Worm (Caenorhabditis elegans) whole organism, young adult: ENCODE measurements around the gene F27C8.2.
A peak's percentile ranks its signal among the peaks of the same experiment; 100 is the strongest.

Source experiments
- F23B12.7 ChIP-seq: sonication (generic microtip); optimal IDR thresholded peaks from 2 replicates; lab custom pipeline; 2017; ENCODE audit warnings: missing genetic modification characterization, mild to moderate bottlenecking, missing compliant biosample characterization, antibody characterized with exemption, moderate library complexity; ENCODE audit not compliant: insufficient read depth
- F37B4.10 ChIP-seq: fragments of 200-800 bp; sonication (Bioruptor generic); IDR thresholded peaks from 2 replicates; pipeline ENCODE4 v1.3.6; 2022; ENCODE audit warnings: missing genetic modification characterization, missing compliant biosample characterization
- K11D2.4 ChIP-seq: fragments of 200-800 bp; sonication (Bioruptor generic); IDR thresholded peaks from 2 replicates; pipeline ENCODE4 v1.3.6; 2022; ENCODE audit warnings: missing genetic modification reagents, missing genetic modification characterization, missing compliant biosample characterization
- K12H6.12 ChIP-seq: fragments of 200-800 bp; sonication (Bioruptor generic); optimal IDR thresholded peaks from 2 replicates; lab custom pipeline; 2018; ENCODE audit warnings: mild to moderate bottlenecking, missing genetic modification characterization, missing compliant biosample characterization
- T07F8.4 ChIP-seq: sonication (generic microtip); optimal IDR thresholded peaks from 2 replicates; lab custom pipeline; 2016; ENCODE audit warnings: mild to moderate bottlenecking, missing genetic modification characterization, moderate library complexity, missing compliant biosample characterization
- aptf-3 ChIP-seq: fragments of 200-800 bp; sonication (Bioruptor generic); IDR thresholded peaks from 2 replicates; pipeline ENCODE4 v1.3.6; 2022; ENCODE audit warnings: missing genetic modification characterization, missing compliant biosample characterization
- atf-7 ChIP-seq: sonication (generic microtip); optimal IDR thresholded peaks from 2 replicates; lab custom pipeline; 2017; ENCODE audit warnings: mild to moderate bottlenecking, missing genetic modification characterization, missing compliant biosample characterization
- athp-1 ChIP-seq: sonication (generic microtip); optimal IDR thresholded peaks from 2 replicates; lab custom pipeline; 2017; ENCODE audit warnings: mild to moderate bottlenecking, missing genetic modification characterization, missing compliant biosample characterization
- cebp-1 ChIP-seq, 2 experiments: fragments of 200-800 bp in 1 of 2; sonication (Bioruptor generic) in 1 of 2; sonication (generic microtip) in 1 of 2; IDR thresholded peaks in 1 of 2; optimal IDR thresholded peaks in 1 of 2; 2 replicates each; pipeline versions ENCODE4 v1.3.6 to Lab custom; 2017 to 2022; ENCODE audit warnings: missing compliant biosample characterization in 2 of 2, missing genetic modification characterization in 2 of 2, mild to moderate bottlenecking in 1 of 2, missing genetic modification reagents in 1 of 2, moderate library complexity in 1 of 2
- dpl-1 ChIP-seq: fragments of 150-350 bp; optimal IDR thresholded peaks from 2 replicates; lab custom pipeline; 2014; ENCODE audit warnings: missing biosample characterization, missing genetic modification reagents, missing genetic modification characterization
- egl-18 ChIP-seq: fragments of 200-800 bp; sonication (Bioruptor generic); IDR thresholded peaks from 2 replicates; pipeline ENCODE4 v1.3.6; 2022; ENCODE audit warnings: missing genetic modification reagents, missing genetic modification characterization, missing compliant biosample characterization
- fkh-3 ChIP-seq: sonication (generic microtip); optimal IDR thresholded peaks from 2 replicates; lab custom pipeline; 2016; ENCODE audit warnings: mild to moderate bottlenecking, missing genetic modification characterization, missing compliant biosample characterization
- him-1 ChIP-seq: sonication (generic microtip); optimal IDR thresholded peaks from 2 replicates; lab custom pipeline; 2016; ENCODE audit warnings: missing genotype, missing genetic modification reagents, missing genetic modification characterization, missing compliant biosample characterization
- hmg-1.2 ChIP-seq: fragments of 200-800 bp; sonication (Bioruptor generic); IDR thresholded peaks from 2 replicates; pipeline ENCODE4 v1.3.6; 2022; ENCODE audit warnings: missing genetic modification reagents, missing genetic modification characterization, missing compliant biosample characterization
- hmg-20 ChIP-seq: fragments of 200-800 bp; sonication (Bioruptor generic); IDR thresholded peaks from 2 replicates; pipeline ENCODE4 v1.3.6; 2022; ENCODE audit warnings: missing genetic modification reagents, missing genetic modification characterization, missing compliant biosample characterization
- hrde-1 ChIP-seq: sonication (generic microtip); optimal IDR thresholded peaks from 2 replicates; lab custom pipeline; 2016; ENCODE audit warnings: missing genetic modification characterization, mild to moderate bottlenecking, missing compliant biosample characterization, moderate library complexity, missing genotype, missing genetic modification reagents, borderline replicate concordance
- let-526 ChIP-seq: fragments of 200-800 bp; sonication (Bioruptor generic); IDR thresholded peaks from 2 replicates; pipeline ENCODE4 v1.3.6; 2022; ENCODE audit warnings: missing genetic modification reagents, missing genetic modification characterization, missing compliant biosample characterization
- lin-40 ChIP-seq: sonication (generic microtip); optimal IDR thresholded peaks from 2 replicates; lab custom pipeline; 2016; ENCODE audit warnings: missing genetic modification characterization, mild to moderate bottlenecking, missing compliant biosample characterization, missing genotype, missing genetic modification reagents
- lin-54 ChIP-seq: fragments of 200-800 bp; sonication (Bioruptor generic); optimal IDR thresholded peaks from 2 replicates; lab custom pipeline; 2018; ENCODE audit warnings: mild to moderate bottlenecking, missing genetic modification characterization, missing compliant biosample characterization
- madf-10 ChIP-seq: sonication (generic microtip); optimal IDR thresholded peaks from 2 replicates; lab custom pipeline; 2016; ENCODE audit warnings: mild to moderate bottlenecking, missing genetic modification characterization, missing compliant biosample characterization
- madf-3 ChIP-seq: fragments of 200-800 bp; sonication (Bioruptor generic); IDR thresholded peaks from 2 replicates; pipeline ENCODE4 v1.3.6; 2022; ENCODE audit warnings: missing genetic modification reagents, missing genetic modification characterization, missing compliant biosample characterization
- mel-28 ChIP-seq: sonication (generic microtip); optimal IDR thresholded peaks from 2 replicates; lab custom pipeline; 2016; ENCODE audit warnings: borderline replicate concordance, mild to moderate bottlenecking, missing genetic modification characterization, missing compliant biosample characterization
- mxl-1 ChIP-seq: sonication (generic microtip); optimal IDR thresholded peaks from 2 replicates; lab custom pipeline; 2016; ENCODE audit warnings: missing genetic modification characterization, missing compliant biosample characterization
- nfya-2 ChIP-seq: fragments of 200-800 bp; sonication (Bioruptor generic); IDR thresholded peaks from 2 replicates; pipeline ENCODE4 v1.3.6; 2022; ENCODE audit warnings: missing genetic modification reagents, missing genetic modification characterization, missing compliant biosample characterization
- nhr-27 ChIP-seq: fragments of 200-800 bp; sonication (Bioruptor generic); optimal IDR thresholded peaks from 2 replicates; lab custom pipeline; 2018; ENCODE audit warnings: mild to moderate bottlenecking, missing genetic modification characterization, moderate library complexity, missing compliant biosample characterization
- nhr-80 ChIP-seq: sonication (generic microtip); optimal IDR thresholded peaks from 2 replicates; lab custom pipeline; 2016; ENCODE audit warnings: missing genetic modification characterization, missing compliant biosample characterization
- rcor-1 ChIP-seq: fragments of 200-800 bp; sonication (Bioruptor generic); IDR thresholded peaks from 2 replicates; pipeline ENCODE4 v1.3.6; 2022; ENCODE audit warnings: missing genetic modification reagents, missing genetic modification characterization, missing compliant biosample characterization
- rec-8 ChIP-seq, 2 experiments: sonication (generic microtip); optimal IDR thresholded peaks; 2 replicates each; lab custom pipeline; 2016; ENCODE audit warnings: mild to moderate bottlenecking in 2 of 2, missing genetic modification characterization in 2 of 2, missing genetic modification reagents in 2 of 2, missing genotype in 2 of 2, missing biosample characterization in 1 of 2, missing compliant biosample characterization in 1 of 2, moderate library complexity in 1 of 2
- rpc-1 ChIP-seq, 2 experiments: fragments of 150-350 bp in 1 of 2; sonication (generic microtip) in 1 of 2; optimal IDR thresholded peaks; 2 replicates each; lab custom pipeline; 2014 to 2018; ENCODE audit warnings: missing biosample characterization in 1 of 2, missing genetic modification characterization in 1 of 2, missing genetic modification reagents in 1 of 2, missing genotype in 1 of 2
- snpc-3.4 ChIP-seq: sonication (generic microtip); optimal IDR thresholded peaks from 2 replicates; lab custom pipeline; 2017; ENCODE audit warnings: missing genetic modification characterization, mild to moderate bottlenecking, missing compliant biosample characterization, antibody characterized with exemption, moderate library complexity, missing genotype, missing genetic modification reagents
- tbx-9 ChIP-seq: sonication (generic microtip); optimal IDR thresholded peaks from 2 replicates; lab custom pipeline; 2016; ENCODE audit warnings: borderline replicate concordance, missing genetic modification characterization, inconsistent platforms, missing compliant biosample characterization
- tlf-1 ChIP-seq: fragments of 200-800 bp; sonication (Bioruptor generic); optimal IDR thresholded peaks from 2 replicates; lab custom pipeline; 2018; ENCODE audit warnings: mild to moderate bottlenecking, missing genetic modification characterization, missing compliant biosample characterization
- xnd-1 ChIP-seq: sonication (generic microtip); optimal IDR thresholded peaks from 2 replicates; lab custom pipeline; 2016; ENCODE audit warnings: missing genotype, missing genetic modification reagents, missing genetic modification characterization, missing compliant biosample characterization
- ztf-28 ChIP-seq: fragments of 200-800 bp; sonication (Bioruptor generic); IDR thresholded peaks from 2 replicates; pipeline ENCODE4 v1.3.6; 2022; ENCODE audit warnings: missing genetic modification reagents, missing genetic modification characterization, missing compliant biosample characterization
- ztf-6 ChIP-seq: fragments of 200-800 bp; sonication (Bioruptor generic); IDR thresholded peaks from 2 replicates; pipeline ENCODE4 v1.3.6; 2022; ENCODE audit warnings: missing genetic modification reagents, missing genetic modification characterization, missing compliant biosample characterization

F27C8.2 gene

DNA sequence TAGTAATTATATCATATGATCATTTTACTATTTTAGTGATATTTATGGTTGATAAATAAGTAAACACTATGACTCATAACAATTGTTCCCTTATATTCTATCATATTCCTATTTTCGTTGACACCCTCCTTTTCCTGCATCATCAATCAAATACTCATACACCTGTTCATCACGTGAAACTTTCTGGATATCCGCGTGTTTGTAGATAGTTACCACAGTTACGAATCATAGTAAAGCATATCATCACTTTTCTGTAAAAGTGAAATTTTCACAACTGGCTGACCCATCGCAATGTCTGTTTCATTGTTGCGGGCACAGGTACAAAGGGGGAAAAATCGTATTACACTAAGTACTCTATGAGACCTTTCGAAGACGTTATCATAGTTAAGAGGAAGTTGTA, 37.7 kb downstream of the F27C8.2 start (continued):
- TF ChIP-seq rpc-1 (optimal IDR thresholded peaks at IDR 0.05; lab: Kevin White, UChicago) (no peak), rpc-1 (tag; optimal IDR thresholded peaks at IDR 0.05; lab: Kevin White, UChicago) (no peak)

DNA sequence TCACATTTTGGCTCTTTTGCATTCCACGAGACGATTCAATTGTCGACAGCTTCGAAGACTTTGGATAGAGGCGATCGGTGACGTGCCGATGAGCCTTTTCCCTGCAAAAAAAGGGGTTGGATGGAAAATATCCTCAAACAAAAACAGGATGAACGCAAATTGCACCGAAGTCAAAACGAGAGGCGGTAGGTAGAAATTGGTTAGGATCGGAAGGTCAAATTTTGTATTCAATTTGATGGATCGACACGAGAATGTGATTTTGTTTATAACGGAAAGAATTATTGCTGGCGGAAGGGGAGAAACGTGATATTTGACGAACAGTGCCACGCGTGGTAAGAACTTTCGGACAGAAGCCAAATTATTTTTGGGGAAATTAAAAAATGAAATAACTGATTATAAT, 38.7 kb downstream of the F27C8.2 start, which contains the start of gene mca-1:
mca-1 (minus strand) TSS at position 101 of the 400 bp plus-strand sequence.
- TF ChIP-seq ztf-6 (GFP tag; lab: Robert Waterston, UW) (no peak), hmg-20 (GFP tag; lab: Robert Waterston, UW) (no peak), tbx-9 (no peak), him-1 (no peak), nfya-2 (GFP tag; lab: Robert Waterston, UW) (no peak), rec-8 (tag; optimal IDR thresholded peaks at IDR 0.05; lab: Kevin White, UChicago) (no peak), tlf-1 (GFP tag; lab: Kevin White, UChicago) (no peak), rcor-1 (GFP tag; lab: Robert Waterston, UW) (no peak), nhr-27 (tag; lab: Kevin White, UChicago) (no peak)

DNA sequence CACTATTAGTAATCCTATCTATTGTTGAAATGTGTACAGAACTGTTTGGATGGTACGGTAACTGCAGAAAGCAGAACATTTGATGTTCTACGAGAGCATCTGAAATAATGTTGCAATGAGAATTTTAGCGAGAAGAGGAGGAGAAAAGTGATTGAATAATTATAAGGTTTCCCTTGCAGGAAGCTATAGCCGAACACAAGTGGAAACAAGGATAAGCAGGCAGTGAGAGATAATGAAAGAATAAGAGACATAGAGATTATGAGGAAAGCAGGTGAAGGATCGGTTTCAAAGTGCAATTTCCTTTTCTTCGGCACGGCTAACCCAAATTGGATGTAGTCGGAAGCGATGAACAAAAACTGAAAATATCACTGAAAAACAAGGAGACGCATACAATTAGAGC, 45.8 kb downstream of the F27C8.2 start, which contains the start of gene del-2:
del-2 (minus strand) TSS at position 101 of the 400 bp plus-strand sequence.
- TF ChIP-seq K11D2.4 (GFP tag; lab: Robert Waterston, UW) (no peak), mel-28 (tag; lab: Kevin White, UChicago) (no peak), hrde-1 (tag; lab: Kevin White, UChicago) (no peak), snpc-3.4 (tag; lab: Kevin White, UChicago) (no peak)

DNA sequence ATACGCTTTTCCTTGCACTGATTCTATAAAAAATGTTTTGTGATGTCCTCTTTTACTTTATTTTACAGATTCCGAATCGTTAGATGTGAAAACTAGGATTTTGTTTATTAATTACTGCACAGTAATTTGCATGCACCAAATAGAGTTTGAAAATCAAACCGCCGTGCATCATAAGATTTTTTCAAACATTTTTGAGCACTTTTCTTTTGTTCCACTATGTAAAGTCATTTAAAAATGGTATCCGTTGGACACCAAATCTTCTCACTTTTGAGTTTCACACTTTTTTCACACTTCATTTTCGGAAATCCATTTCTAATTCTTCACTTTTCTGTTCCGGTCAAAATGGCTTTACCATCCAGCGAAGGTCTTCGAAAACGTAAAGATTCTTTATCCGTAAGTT, 47.0 kb downstream of the F27C8.2 start, which contains the start of gene degl-2:
degl-2 (plus strand) TSS at position 301 of the 400 bp plus-strand sequence.
- no peak for TF ChIP-seq lin-54 (GFP tag; lab: Kevin White, UChicago)
- TF ChIP-seq T07F8.4 (tag; lab: Kevin White, UChicago), result no peak
- no peak for TF ChIP-seq hrde-1 (tag; lab: Kevin White, UChicago)
- TF ChIP-seq athp-1 (tag; lab: Kevin White, UChicago), result no peak

DNA sequence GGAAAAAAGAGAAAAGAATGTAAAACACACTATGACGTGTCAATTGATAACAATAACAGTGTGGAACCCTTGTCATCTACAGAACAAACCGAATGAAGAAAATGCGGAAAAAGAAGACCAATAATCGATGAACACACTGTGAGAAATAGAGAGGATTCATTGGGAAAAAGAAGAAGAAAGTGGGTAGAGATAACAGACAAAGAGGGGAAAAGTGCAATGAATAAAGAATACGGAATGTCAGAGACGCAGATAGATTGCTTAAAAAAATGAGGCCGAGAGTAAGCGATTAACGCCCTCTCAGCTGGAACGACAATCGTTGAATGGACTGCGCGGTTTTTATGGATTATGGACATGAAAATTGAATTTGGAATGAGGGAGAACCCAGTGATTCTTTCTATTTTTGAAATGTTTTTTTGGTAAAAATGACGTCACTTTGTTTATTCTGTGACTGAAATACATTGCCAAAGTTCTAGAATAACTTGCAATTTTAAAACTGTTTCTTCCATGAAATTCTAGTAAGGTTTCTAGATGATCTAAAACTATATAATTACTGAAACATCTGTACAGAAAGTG, 51.7 kb downstream of the F27C8.2 start, which contains the start of gene amph-1:
amph-1 (minus strand) TSS at position 85 of the 573 bp plus-strand sequence.
- peak; percentile 67 for TF ChIP-seq atf-7 (tag; lab: Kevin White, UChicago)
- TF ChIP-seq rcor-1 (GFP tag; lab: Robert Waterston, UW), result no peak
- peak; percentile 90 for TF ChIP-seq hmg-1.2
- TF ChIP-seq lin-40 (tag; lab: Kevin White, UChicago), result peak; percentile 33
- no peak for TF ChIP-seq madf-3 (GFP tag; lab: Robert Waterston, UW)
- peak; percentile 36 for TF ChIP-seq nhr-80 (tag; lab: Kevin White, UChicago)
- TF ChIP-seq egl-18 (GFP tag; lab: Robert Waterston, UW), result no peak

DNA sequence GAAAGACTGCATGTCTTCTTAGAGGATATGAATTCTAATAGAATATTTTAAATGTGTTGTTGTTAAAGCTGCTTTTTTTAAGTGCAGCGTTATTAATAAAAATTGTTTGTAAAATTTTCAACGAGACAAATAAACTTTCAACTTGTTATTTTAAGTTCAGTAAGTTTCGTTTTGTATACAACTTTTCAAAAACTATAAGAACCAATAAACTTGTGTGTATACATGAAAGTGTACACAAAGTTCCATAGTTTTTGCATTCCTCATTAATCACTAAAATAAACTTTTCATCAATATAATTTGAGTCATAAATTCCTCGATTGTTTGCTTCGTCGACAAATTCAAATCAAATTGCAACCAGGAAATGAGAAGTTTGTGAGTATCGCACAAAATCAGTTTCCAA, 52.5 kb downstream of the F27C8.2 start, which contains the start of gene srm-3:
srm-3 (plus strand) TSS at position 301 of the 400 bp plus-strand sequence.
- TF ChIP-seq T07F8.4 (tag; lab: Kevin White, UChicago) (no peak), hrde-1 (tag; lab: Kevin White, UChicago) (no peak), madf-10 (tag; lab: Kevin White, UChicago) (no peak), fkh-3 (tag; lab: Kevin White, UChicago) (no peak), tlf-1 (GFP tag; lab: Kevin White, UChicago) (no peak), K12H6.12 (tag; lab: Kevin White, UChicago) (no peak), dpl-1 (GFP tag; lab: Kevin White, UChicago) (no peak), F23B12.7 (tag; lab: Kevin White, UChicago) (no peak), xnd-1 (tag; lab: Kevin White, UChicago) (no peak), mxl-1 (tag; lab: Kevin White, UChicago) (no peak), ztf-28 (no peak), cebp-1 (GFP tag; IDR thresholded peaks at IDR 0.05; lab: Robert Waterston, UW) (no peak), cebp-1 (tag; optimal IDR thresholded peaks at IDR 0.05; lab: Kevin White, UChicago) (no peak), aptf-3 (GFP tag; lab: Robert Waterston, UW) (no peak), F37B4.10 (GFP tag; lab: Robert Waterston, UW) (no peak), let-526 (GFP tag; lab: Robert Waterston, UW) (no peak)
- TF ChIP-seq, all 124 proteins: peak for 0
